Worm (Caenorhabditis elegans): ENCODE measurements around the gene T05B9.1.

Gene T05B9.1

DNA sequence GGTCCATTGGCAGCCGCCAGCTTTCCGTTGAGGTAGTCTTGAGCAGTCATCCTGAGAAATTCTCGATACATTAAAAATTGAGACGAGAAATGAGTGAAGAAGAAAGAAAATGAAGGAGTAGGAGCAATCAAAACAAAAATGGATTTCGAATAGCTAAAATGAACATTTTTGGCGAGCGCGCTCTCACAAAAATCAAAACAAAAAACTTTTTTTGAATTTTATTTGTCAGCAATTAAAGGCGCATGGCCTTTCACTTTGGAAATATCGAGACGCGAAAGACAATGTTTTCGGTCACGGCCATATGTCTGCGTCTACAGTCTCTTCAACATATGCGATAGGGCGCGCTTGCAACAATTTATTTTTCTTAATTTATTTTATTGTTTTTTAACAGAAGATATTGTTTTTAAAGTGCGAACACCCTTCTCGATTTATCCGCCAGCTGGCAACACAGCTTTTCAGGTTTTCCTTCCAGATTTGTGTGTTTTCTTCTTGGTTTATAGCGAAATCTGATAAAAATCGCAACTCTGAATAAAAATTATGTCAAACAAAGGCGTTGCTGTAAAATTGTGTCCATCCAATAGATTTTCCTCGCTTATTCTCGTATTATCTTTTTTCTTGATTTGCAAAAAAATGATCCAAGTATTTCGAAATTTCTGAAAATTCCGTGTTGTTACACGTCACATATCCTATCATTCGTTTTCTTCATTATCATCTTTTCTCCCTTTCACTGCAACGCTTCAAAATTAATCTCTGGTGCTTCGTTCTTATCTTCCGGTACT lies 21.9 kb downstream of the T05B9.1 start, which contains the start of the genes rpn-9 and T06D8.9 (continued):
- TF ChIP-seq efl-3 (GFP tag; optimal IDR thresholded peaks at IDR 0.05) (no peak), nhr-19 (GFP tag; conservative IDR thresholded peaks at IDR 0.05) (peak; percentile 76), lin-14 (GFP tag; optimal IDR thresholded peaks at IDR 0.05) (peak; percentile 89), nhr-237 (tag; optimal IDR thresholded peaks at IDR 0.05) (peak; percentile 38), mdl-1 (tag; optimal IDR thresholded peaks at IDR 0.05) (peak in 1 of 2 experiments; percentile 75), lir-3 (tag; optimal IDR thresholded peaks at IDR 0.05; ENCODE audit: poor library complexity) (peak; percentile 67), fkh-10 (GFP tag; optimal IDR thresholded peaks at IDR 0.05) (peak; percentile 57), C16A3.4 (tag; optimal IDR thresholded peaks at IDR 0.05) (peak; percentile 92), dpl-1 (GFP tag; optimal IDR thresholded peaks at IDR 0.05) (peak; percentile 71 to 85 (median 78)), blmp-1 (tag; optimal IDR thresholded peaks at IDR 0.05) (peak; percentile 91), snu-23 (GFP tag; optimal IDR thresholded peaks at IDR 0.05) (peak; percentile 84), lin-35 (GFP tag; optimal IDR thresholded peaks at IDR 0.05) (peak; percentile 81 to 89), zip-4 (GFP tag; optimal IDR thresholded peaks at IDR 0.05) (no peak), C34B4.2 (tag; optimal IDR thresholded peaks at IDR 0.05) (no peak), xbp-1 (tag; optimal IDR thresholded peaks at IDR 0.05) (peak; percentile 81), efl-1 (optimal IDR thresholded peaks at IDR 0.05) (peak; percentile 83 to 87), efl-1 (GFP tag; optimal IDR thresholded peaks at IDR 0.05 in 1 of 2) (peak; percentile 80 to 96), ceh-8 (GFP tag; optimal IDR thresholded peaks at IDR 0.05) (no peak), nhr-90 (tag; optimal IDR thresholded peaks at IDR 0.05; ENCODE audit: poor library complexity) (peak; percentile 70), elt-3 (tag; optimal IDR thresholded peaks at IDR 0.05) (peak in 2 of 6 experiments; percentile 19 to 89), nhr-85 (tag) (peak; percentile 71), nhr-71 (tag; optimal IDR thresholded peaks at IDR 0.05) (peak; percentile 89), elt-2 (tag; optimal IDR thresholded peaks at IDR 0.05) (peak; percentile 31), unc-86 (tag; optimal IDR thresholded peaks at IDR 0.05) (peak; percentile 63), aha-1 (tag; optimal IDR thresholded peaks at IDR 0.05) (no peak), pax-3 (tag; optimal IDR thresholded peaks at IDR 0.05) (peak; percentile 48), lsy-2 (tag; optimal IDR thresholded peaks at IDR 0.05) (peak; percentile 86 to 93), fkh-8 (tag; optimal IDR thresholded peaks at IDR 0.05) (peak; percentile 77), jun-1 (tag; optimal IDR thresholded peaks at IDR 0.05) (peak; percentile 37), aly-2 (tag; optimal IDR thresholded peaks at IDR 0.05) (peak; percentile 36), mef-2 (tag; optimal IDR thresholded peaks at IDR 0.05) (no peak), irx-1 (tag; optimal IDR thresholded peaks at IDR 0.05) (peak; percentile 64), nhr-47 (tag; optimal IDR thresholded peaks at IDR 0.05) (peak; percentile 78), swsn-7 (tag; optimal IDR thresholded peaks at IDR 0.05) (peak; percentile 71), pag-3 (tag; optimal IDR thresholded peaks at IDR 0.05; ENCODE audit: borderline replicate concordance, insufficient read depth) (no peak), lin-13 (GFP tag; optimal IDR thresholded peaks at IDR 0.05) (peak; percentile 83), isw-1 (GFP tag; IDR thresholded peaks at IDR 0.05) (peak; percentile 83), F16B12.6 (tag; optimal IDR thresholded peaks at IDR 0.05) (peak; percentile 51), ztf-4 (tag; optimal IDR thresholded peaks at IDR 0.05) (peak; percentile 22)

DNA sequence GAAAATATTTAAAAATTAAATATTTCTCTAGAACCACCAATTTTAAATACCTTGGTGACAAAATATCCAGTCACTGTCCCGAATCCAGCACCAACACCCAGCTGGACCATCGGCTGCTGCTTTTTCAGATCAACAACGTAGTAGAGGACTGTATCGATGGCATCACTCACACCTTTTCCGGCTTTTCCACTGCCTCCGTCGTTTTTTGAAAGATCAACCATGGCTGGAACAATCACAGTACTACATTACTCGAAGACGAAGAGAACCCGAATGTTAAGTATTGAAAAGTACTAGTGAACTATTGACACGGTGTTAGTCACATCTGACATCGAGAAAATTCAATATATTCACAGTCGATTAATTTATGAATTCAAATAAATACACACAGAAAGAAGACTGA lies 23.9 kb downstream of the T05B9.1 start, which contains the start of gene fndc-1:
Gene fndc-1, minus strand, starts transcription at position 227 of the 400 bp plus-strand sequence.
- TF ChIP-seq efl-3 (GFP tag; optimal IDR thresholded peaks at IDR 0.05) (no peak), ama-1 (optimal IDR thresholded peaks at IDR 0.05) (peak; percentile 1)

Data from whole organism, L1 larva.